Worm (Caenorhabditis elegans) whole organism, late embryonic: ENCODE data around the gene H04D03.2.

Experiments used
- C38D4.7 ChIP-seq: fragments of 200-800 bp; sonication (Bioruptor generic); optimal IDR thresholded peaks from 2 replicates; lab custom pipeline; 2018; ENCODE audit warnings: mild to moderate bottlenecking, missing genetic modification characterization, moderate library complexity, missing compliant biosample characterization
- F13H6.1 ChIP-seq: sonication (generic microtip); optimal IDR thresholded peaks from 2 replicates; lab custom pipeline; 2016; ENCODE audit warnings: missing genetic modification characterization, missing compliant biosample characterization
- K02D7.2 ChIP-seq: sonication (generic microtip); optimal IDR thresholded peaks from 2 replicates; lab custom pipeline; 2017; ENCODE audit warnings: mild to moderate bottlenecking, missing genetic modification characterization, missing compliant biosample characterization
- ama-1 ChIP-seq: fragments of 150-350 bp; optimal IDR thresholded peaks from 2 replicates; lab custom pipeline; 2014
- ceh-19 ChIP-seq: fragments of 200-800 bp; sonication (Bioruptor generic); optimal IDR thresholded peaks from 2 replicates; lab custom pipeline; 2018; ENCODE audit warnings: mild to moderate bottlenecking, missing genetic modification characterization, missing compliant biosample characterization
- ceh-45 ChIP-seq: fragments of 200-800 bp; sonication (Bioruptor generic); IDR thresholded peaks from 2 replicates; pipeline ENCODE4 v1.3.6; 2022; ENCODE audit warnings: missing genetic modification reagents, missing genetic modification characterization, missing compliant biosample characterization

DNA sequence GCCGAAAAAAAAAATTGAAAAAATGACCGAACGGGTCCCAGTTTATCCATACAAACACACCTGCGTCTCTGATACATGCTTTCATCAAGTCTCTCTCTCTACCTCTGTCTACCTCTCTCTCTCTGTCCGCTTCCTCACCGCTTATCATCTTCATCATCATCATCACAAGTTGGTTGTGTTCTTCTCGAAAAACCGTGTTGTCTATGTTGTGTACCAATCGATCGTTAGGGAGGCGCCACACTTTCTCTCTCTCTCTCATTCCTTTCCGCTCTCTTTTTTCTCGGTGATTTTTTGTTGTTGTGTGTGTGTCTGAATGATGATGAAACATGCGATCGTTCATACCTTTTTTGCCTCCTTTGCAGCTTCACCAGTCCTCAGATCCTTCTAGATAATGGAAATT, 21.4 kb upstream of the H04D03.2 start:
- TF ChIP-seq K02D7.2 (no peak), C38D4.7 (GFP tag; lab: Kevin White, UChicago) (no peak), ama-1 (no peak), F13H6.1 (no peak), ceh-45 (GFP tag; lab: Robert Waterston, UW) (no peak), ceh-19 (GFP tag; lab: Kevin White, UChicago) (no peak)
